Fruit fly (Drosophila melanogaster): ENCODE data around the gene tinc.

Gene tinc

DNA sequence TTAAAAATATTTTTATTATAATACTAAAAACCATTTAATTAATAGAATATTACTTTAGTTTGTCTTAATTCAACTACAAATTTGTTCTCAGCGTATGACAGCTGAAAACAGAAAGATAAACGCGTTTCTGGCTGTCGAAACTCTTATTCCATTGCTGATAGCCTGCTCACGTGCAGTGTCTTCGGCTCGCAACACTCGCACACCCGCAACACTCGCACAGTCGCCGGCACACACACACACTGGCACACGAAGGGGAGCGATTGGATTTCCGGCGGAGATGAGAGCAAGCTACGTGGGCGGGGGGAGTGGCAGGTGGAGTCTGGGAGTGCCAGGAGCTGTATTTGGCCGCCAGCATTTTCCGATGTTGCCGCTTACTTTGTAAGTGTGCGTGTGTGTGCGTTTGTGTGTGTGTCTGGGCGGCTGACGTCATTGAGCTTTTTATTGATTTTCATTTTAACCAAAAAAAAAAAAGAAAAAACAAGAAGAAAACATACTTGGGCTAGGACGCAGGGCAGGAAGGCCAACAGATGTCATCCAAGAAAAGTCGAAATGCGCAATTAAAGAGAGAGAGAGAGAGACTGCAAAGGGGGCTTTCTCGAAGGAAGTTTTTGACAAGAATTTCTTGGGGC, 106.6 kb downstream of the tinc start:
- TF ChIP-seq CG32121 (GFP tag; IDR thresholded peaks at IDR 0.05) (no peak), CG4496 (GFP tag; IDR thresholded peaks at IDR 0.05) (no peak), gl (tag; optimal IDR thresholded peaks at IDR 0.05) (no peak), Pif1A (GFP tag; optimal IDR thresholded peaks at IDR 0.05) (no peak), CG8301 (tag; optimal IDR thresholded peaks at IDR 0.05) (no peak), CG9948 (tag; optimal IDR thresholded peaks at IDR 0.05) (no peak), CG34367 (tag; optimal IDR thresholded peaks at IDR 0.05) (no peak), D1 (tag; optimal IDR thresholded peaks at IDR 0.05) (no peak)

DNA sequence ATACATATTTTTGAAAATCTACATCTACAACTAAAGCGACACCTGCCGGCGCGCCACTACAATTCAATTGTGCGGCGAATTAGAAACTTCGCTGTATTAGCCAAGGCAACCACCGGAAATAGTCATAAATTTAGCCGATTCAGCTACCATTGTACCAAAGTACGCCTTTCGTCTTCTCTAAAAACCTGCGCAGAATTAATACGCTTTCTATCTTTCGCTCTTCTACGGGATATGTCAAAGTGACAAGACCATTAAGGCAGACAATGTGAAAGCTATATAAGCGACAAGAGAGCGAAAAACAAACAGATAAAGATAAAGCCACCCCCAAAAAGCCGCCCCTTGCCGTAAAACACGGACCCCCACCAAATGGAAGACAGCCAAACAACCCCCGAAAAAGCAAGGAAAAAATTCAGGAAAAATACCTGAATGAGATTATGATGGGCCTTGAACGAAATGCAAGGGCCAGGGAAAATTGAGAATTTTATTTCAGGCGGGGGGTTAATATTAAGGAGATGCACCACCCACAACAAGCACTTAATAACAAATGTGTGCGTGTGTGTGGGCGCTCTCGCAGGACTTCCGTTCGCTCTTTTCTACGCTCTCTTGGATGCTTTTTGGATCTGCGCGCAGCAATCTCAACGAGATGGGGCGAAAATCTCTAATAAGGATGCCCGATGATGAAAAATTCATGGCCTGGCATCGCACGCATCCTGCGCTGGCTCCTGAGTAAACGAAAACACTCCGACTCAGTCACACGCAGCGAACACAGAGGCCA, 108.0 kb downstream of the tinc start, which contains the start of gene cpo:
Gene cpo, plus strand, starts transcription at position 725 of the 775 bp plus-strand sequence.
- TF ChIP-seq CG32121 (GFP tag; IDR thresholded peaks at IDR 0.05): peak; percentile 70
- no peak for TF ChIP-seq CG10348 (GFP tag; IDR thresholded peaks at IDR 0.05)
- peak; percentile 45 for TF ChIP-seq Pif1A (GFP tag; optimal IDR thresholded peaks at IDR 0.05)
- peak; percentile 38 for TF ChIP-seq CG15710 (tag; optimal IDR thresholded peaks at IDR 0.05)
- no peak for TF ChIP-seq Pif1B (GFP tag; optimal IDR thresholded peaks at IDR 0.05)
- TF ChIP-seq CG14655 (GFP tag; optimal IDR thresholded peaks at IDR 0.05): peak; percentile 54
- peak; percentile 44; the same call in 1 of the 2 replicates for TF ChIP-seq Ets98B (GFP tag; IDR thresholded peaks at IDR 0.05)
- TF ChIP-seq CG4496 (GFP tag; IDR thresholded peaks at IDR 0.05): peak; percentile 93
- TF ChIP-seq Snoo (tag; optimal IDR thresholded peaks at IDR 0.05): peak; percentile 47
- peak; percentile 47; the same call in 1 of the 2 replicates for TF ChIP-seq CG12605 (GFP tag; IDR thresholded peaks at IDR 0.05)
- TF ChIP-seq fd96Ca (GFP tag; IDR thresholded peaks at IDR 0.05): 0 out of 3 replicates have a peak, but pooled peaks have one; percentile 28
- TF ChIP-seq CG34367 (tag; optimal IDR thresholded peaks at IDR 0.05): peak; percentile 72
- TF ChIP-seq CG9948 (tag; optimal IDR thresholded peaks at IDR 0.05): no peak
- no peak for TF ChIP-seq EcR (GFP tag; optimal IDR thresholded peaks at IDR 0.05)
- TF ChIP-seq D1 (tag; optimal IDR thresholded peaks at IDR 0.05): peak; percentile 40
- TF ChIP-seq gl (tag; optimal IDR thresholded peaks at IDR 0.05): peak; percentile 24
- no peak for TF ChIP-seq CG17806 (tag; optimal IDR thresholded peaks at IDR 0.05)
- peak; percentile 26 for TF ChIP-seq CG8159 (tag; optimal IDR thresholded peaks at IDR 0.05)
- TF ChIP-seq rn (GFP tag; IDR thresholded peaks at IDR 0.05): no peak
- TF ChIP-seq CG13204 (GFP tag; optimal IDR thresholded peaks at IDR 0.05): peak; percentile 12
- TF ChIP-seq CG8301 (tag; optimal IDR thresholded peaks at IDR 0.05): peak; percentile 13

DNA sequence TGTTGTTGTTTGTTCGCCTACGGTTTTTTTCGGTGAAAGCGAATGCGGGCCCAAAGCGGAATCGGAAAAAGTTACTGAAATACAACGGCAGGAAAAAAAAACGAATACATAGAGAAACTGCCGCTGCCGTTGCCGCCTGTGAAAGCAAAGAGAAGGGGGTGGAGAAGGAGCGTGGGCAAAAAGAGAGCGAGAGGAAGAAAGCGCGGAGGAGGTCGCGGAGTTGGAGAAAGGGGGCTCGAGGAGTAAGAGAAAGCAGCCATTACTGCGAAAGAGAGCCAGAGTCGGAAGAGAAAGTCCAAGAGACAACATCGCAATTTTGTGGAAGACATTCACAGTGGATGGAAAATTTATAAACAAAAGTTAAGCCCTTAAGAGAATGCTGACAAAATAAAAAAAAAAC, 108.9 kb downstream of the tinc start:
- TF ChIP-seq fd96Ca (GFP tag; IDR thresholded peaks at IDR 0.05) (no peak), Pif1A (GFP tag; optimal IDR thresholded peaks at IDR 0.05) (no peak), CG17806 (tag; optimal IDR thresholded peaks at IDR 0.05) (no peak), CG8301 (tag; optimal IDR thresholded peaks at IDR 0.05) (no peak), CG34367 (tag; optimal IDR thresholded peaks at IDR 0.05) (no peak), CG15710 (tag; optimal IDR thresholded peaks at IDR 0.05) (no peak)
